Fruit fly (Drosophila melanogaster): ENCODE results near the gene Arl2.
A peak's percentile ranks its signal among the peaks of the same experiment; 100 is the strongest.

Gene Arl2

DNA sequence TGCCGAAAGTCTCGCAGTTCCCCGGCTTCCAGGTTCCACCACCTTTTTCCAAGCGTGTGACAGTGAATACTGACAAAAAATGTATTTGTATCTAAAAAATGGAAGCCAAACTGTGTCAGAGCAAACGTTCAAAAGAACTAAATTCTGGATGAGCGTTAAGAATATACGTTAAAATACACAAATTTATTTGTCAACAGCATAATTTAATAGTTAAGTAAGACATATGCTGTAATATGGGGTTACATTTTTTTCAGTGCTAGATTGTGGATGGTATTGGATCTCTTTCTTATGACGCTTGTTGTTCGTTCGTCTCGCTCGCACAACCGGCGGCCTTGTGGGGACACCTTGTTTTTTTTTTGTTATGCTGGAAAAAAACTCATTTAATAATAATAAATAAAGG lies 14.7 kb downstream of the Arl2 start (continued):
- TF ChIP-seq CG15696 (tag; optimal IDR thresholded peaks at IDR 0.05): peak; percentile 56
- no peak for TF ChIP-seq CG9797 (GFP tag; optimal IDR thresholded peaks at IDR 0.05)
- peak; percentile 88 for TF ChIP-seq CG11398 (GFP tag; optimal IDR thresholded peaks at IDR 0.05)
- TF ChIP-seq HLH3B (GFP tag; IDR thresholded peaks at IDR 0.05): peak; percentile 94
- TF ChIP-seq CG11560 (tag; IDR thresholded peaks at IDR 0.05): peak; percentile 87
- TF ChIP-seq CG18262 (tag; optimal IDR thresholded peaks at IDR 0.05): peak; percentile 86
- peak; percentile 89 for TF ChIP-seq CG11093 (GFP tag; IDR thresholded peaks at IDR 0.05)
- TF ChIP-seq dati (GFP tag; IDR thresholded peaks at IDR 0.05): peak; percentile 75; the same call in 1 of the 2 replicates
- TF ChIP-seq tio (GFP tag; optimal IDR thresholded peaks at IDR 0.05): peak; percentile 96
- TF ChIP-seq chinmo (GFP tag; IDR thresholded peaks at IDR 0.05; ENCODE audit: partially characterized antibody): no peak
- TF ChIP-seq CG2202 (tag; optimal IDR thresholded peaks at IDR 0.05): peak; percentile 75
- peak; percentile 97 for TF ChIP-seq CG2678 (tag; optimal IDR thresholded peaks at IDR 0.05)
- TF ChIP-seq caup (GFP tag; optimal IDR thresholded peaks at IDR 0.05; ENCODE audit: severe bottlenecking): peak; percentile 97
- TF ChIP-seq Dip2 (GFP tag; IDR thresholded peaks at IDR 0.05): peak; percentile 28; the same call in 1 of the 2 replicates
- peak; percentile 96 for TF ChIP-seq dysf (GFP tag; IDR thresholded peaks at IDR 0.05)
- TF ChIP-seq Lpt (GFP tag; optimal IDR thresholded peaks at IDR 0.05): no peak
- TF ChIP-seq CG2120 (GFP tag; optimal IDR thresholded peaks at IDR 0.05): peak; percentile 99
- TF ChIP-seq CG6683 (GFP tag; optimal IDR thresholded peaks at IDR 0.05): peak; percentile 90
- peak; percentile 52 for TF ChIP-seq Neu2 (GFP tag; optimal IDR thresholded peaks at IDR 0.05; ENCODE audit: borderline replicate concordance)
- peak; percentile 96 for TF ChIP-seq CG10543 (GFP tag; optimal IDR thresholded peaks at IDR 0.05)
- TF ChIP-seq CG17802 (tag; optimal IDR thresholded peaks at IDR 0.05): peak; percentile 72
- no peak for TF ChIP-seq hth (optimal IDR thresholded peaks at IDR 0.05)
- peak; percentile 98 for TF ChIP-seq CG18599 (GFP tag; optimal IDR thresholded peaks at IDR 0.05)
- peak; percentile 94 for TF ChIP-seq CG12299 (tag; optimal IDR thresholded peaks at IDR 0.05)
- TF ChIP-seq CG6254 (GFP tag; optimal IDR thresholded peaks at IDR 0.05): peak; percentile 78
- TF ChIP-seq pho (GFP tag; optimal IDR thresholded peaks at IDR 0.05): peak; percentile 98
- TF ChIP-seq ranshi (GFP tag; IDR thresholded peaks at IDR 0.05): peak; percentile 91
- no peak for TF ChIP-seq unc-4 (GFP tag; IDR thresholded peaks at IDR 0.05; ENCODE audit: partially characterized antibody)
- peak in 1 of 2 experiments; percentile 81 for TF ChIP-seq Eip74EF (GFP tag; optimal IDR thresholded peaks at IDR 0.05)
- TF ChIP-seq btn (GFP tag; optimal IDR thresholded peaks at IDR 0.05): peak; percentile 74
- peak; percentile 91 for TF ChIP-seq Atf3 (GFP tag; optimal IDR thresholded peaks at IDR 0.05)
- TF ChIP-seq Blimp-1 (GFP tag; optimal IDR thresholded peaks at IDR 0.05): peak; percentile 91
- TF ChIP-seq Dbx (GFP tag; IDR thresholded peaks at IDR 0.05): peak; percentile 97
- TF ChIP-seq Hr78 (GFP tag; optimal IDR thresholded peaks at IDR 0.05): peak in 1 of 2 experiments; percentile 64
- TF ChIP-seq CG8089 (GFP tag; optimal IDR thresholded peaks at IDR 0.05): peak; percentile 89
- TF ChIP-seq CG16863 (GFP tag; optimal IDR thresholded peaks at IDR 0.05): peak; percentile 90
- peak; percentile 69; the same call in 2 of the 3 replicates for TF ChIP-seq sr (GFP tag; IDR thresholded peaks at IDR 0.05)
- TF ChIP-seq Jarid2 (GFP tag; optimal IDR thresholded peaks at IDR 0.05): peak; percentile 75
- peak; percentile 83 for TF ChIP-seq trem (tag; optimal IDR thresholded peaks at IDR 0.05)
- peak; percentile 92 for TF ChIP-seq CG8388 (GFP tag; optimal IDR thresholded peaks at IDR 0.05)
- TF ChIP-seq sisA (GFP tag; IDR thresholded peaks at IDR 0.05): peak; percentile 96
- TF ChIP-seq usp (GFP tag; optimal IDR thresholded peaks at IDR 0.05): no peak
- TF ChIP-seq bbx (GFP tag; IDR thresholded peaks at IDR 0.05; ENCODE audit: partially characterized antibody): no peak
- TF ChIP-seq zen (tag; optimal IDR thresholded peaks at IDR 0.05): peak; percentile 86
- TF ChIP-seq Trl (optimal IDR thresholded peaks at IDR 0.05): no peak
- TF ChIP-seq Trl (GFP tag; optimal IDR thresholded peaks at IDR 0.05): peak; percentile 97
- TF ChIP-seq Oaz (GFP tag; IDR thresholded peaks at IDR 0.05): peak; percentile 88
- peak; percentile 96 for TF ChIP-seq CG18619 (GFP tag; optimal IDR thresholded peaks at IDR 0.05)
- peak; percentile 95 for TF ChIP-seq Bteb2 (GFP tag; optimal IDR thresholded peaks at IDR 0.05)
- no peak for TF ChIP-seq mld (GFP tag; IDR thresholded peaks at IDR 0.05; ENCODE audit: partially characterized antibody)

All from whole organism, embryonic.